Fruit fly (Drosophila melanogaster) whole organism, prepupa: ENCODE results near the gene Alp1.

Experiments
- Blimp-1 ChIP-seq: fragments of 200-800 bp; sonication (Bioruptor generic); optimal IDR thresholded peaks from 3 replicates; lab custom pipeline; 2017; ENCODE audit warnings: missing biosample characterization, missing genetic modification characterization, mild to moderate bottlenecking, moderate library complexity, missing genetic modification reagents
- CG16779 ChIP-seq: fragments of 200-800 bp; sonication (Bioruptor generic); optimal IDR thresholded peaks from 3 replicates; lab custom pipeline; 2017; ENCODE audit warnings: missing biosample characterization, mild to moderate bottlenecking, missing genetic modification characterization
- CG6792 ChIP-seq: fragments of 200-800 bp; sonication (Bioruptor generic); optimal IDR thresholded peaks from 3 replicates; lab custom pipeline; 2016; ENCODE audit warnings: missing biosample characterization, missing genetic modification characterization
- CG6808 ChIP-seq: fragments of 200-800 bp; sonication (Bioruptor generic); optimal IDR thresholded peaks from 3 replicates; lab custom pipeline; 2017; ENCODE audit warnings: missing biosample characterization, missing genetic modification characterization, mild to moderate bottlenecking, moderate library complexity, missing genetic modification reagents
- Eip93F ChIP-seq: fragments of 200-800 bp; sonication (Bioruptor generic); optimal IDR thresholded peaks from 2 replicates; lab custom pipeline; 2016; ENCODE audit warnings: missing biosample characterization, mild to moderate bottlenecking, missing genetic modification characterization
- Hr39 ChIP-seq: fragments of 200-800 bp; sonication (Bioruptor generic); optimal IDR thresholded peaks from 2 replicates; lab custom pipeline; 2016; ENCODE audit warnings: missing biosample characterization, missing genetic modification characterization
- Lpt ChIP-seq: fragments of 200-800 bp; sonication (Bioruptor generic); optimal IDR thresholded peaks from 3 replicates; lab custom pipeline; 2016; ENCODE audit warnings: missing biosample characterization, missing genetic modification characterization
- lz ChIP-seq: fragments of 200-800 bp; sonication (Bioruptor generic); optimal IDR thresholded peaks from 3 replicates; lab custom pipeline; 2016; ENCODE audit warnings: missing biosample characterization, missing genetic modification characterization

DNA sequence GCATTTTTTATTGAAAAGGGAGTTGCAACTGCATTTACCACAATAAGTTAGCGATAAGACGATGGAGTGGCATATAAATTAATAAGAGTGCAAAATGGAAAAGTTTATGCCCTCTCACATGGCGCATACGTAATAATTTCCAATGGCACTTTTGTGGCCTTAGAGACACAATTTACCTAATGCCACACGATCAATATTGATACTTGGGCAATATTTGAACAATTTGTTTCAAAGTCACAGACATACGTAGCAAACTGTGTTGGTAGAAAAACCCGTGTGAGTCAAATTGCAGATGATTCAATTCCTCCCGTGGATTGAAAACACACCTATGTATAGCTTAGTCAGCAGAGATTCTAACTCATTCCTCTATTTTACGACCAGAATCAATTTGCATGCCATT is 32.5 kb downstream of the Alp1 start:
- no peak for TF ChIP-seq Blimp-1 (GFP tag; lab: Kevin White, UChicago)
- no peak for TF ChIP-seq CG6808
- TF ChIP-seq lz (GFP tag; lab: Kevin White, UChicago) = no peak
- no peak for TF ChIP-seq Lpt (GFP tag; lab: Kevin White, UChicago)
- TF ChIP-seq Eip93F (GFP tag; lab: Kevin White, UChicago) = no peak
- TF ChIP-seq Hr39 (GFP tag; lab: Kevin White, UChicago) = no peak
- TF ChIP-seq CG6792 = no peak
- no peak for TF ChIP-seq CG16779 (tag; lab: Kevin White, UChicago)
